Fruit fly (Drosophila melanogaster) whole organism, pupa: ENCODE results near the gene mge.

Source experiments
- CG10348 ChIP-seq: fragments of 200-800 bp; sonication (Bioruptor generic); IDR thresholded peaks from 2 replicates; pipeline ENCODE4 v1.3.6; 2022; ENCODE audit warnings: missing biosample characterization, missing genetic modification characterization
- CG12605 ChIP-seq: fragments of 200-800 bp; sonication (Bioruptor generic); IDR thresholded peaks from 2 replicates; pipeline ENCODE4 v1.3.6; 2022; ENCODE audit warnings: missing biosample characterization, missing genetic modification characterization
- CG13204 ChIP-seq: fragments of 200-800 bp; sonication (Bioruptor generic); optimal IDR thresholded peaks from 2 replicates; lab custom pipeline; 2018; ENCODE audit warnings: missing biosample characterization, mild to moderate bottlenecking, missing genetic modification characterization, moderate library complexity
- CG14655 ChIP-seq: fragments of 200-800 bp; sonication (Bioruptor generic); optimal IDR thresholded peaks from 3 replicates; lab custom pipeline; 2017; ENCODE audit warnings: mild to moderate bottlenecking, missing biosample characterization, missing genetic modification reagents, missing genetic modification characterization
- CG15710 ChIP-seq: fragments of 200-800 bp; sonication (Bioruptor generic); optimal IDR thresholded peaks from 2 replicates; lab custom pipeline; 2018; ENCODE audit warnings: missing biosample characterization, mild to moderate bottlenecking, missing genetic modification characterization, moderate library complexity
- CG17806 ChIP-seq: fragments of 200-800 bp; sonication (Bioruptor generic); optimal IDR thresholded peaks from 2 replicates; lab custom pipeline; 2018; ENCODE audit warnings: missing biosample characterization, mild to moderate bottlenecking, missing genetic modification characterization, moderate library complexity
- CG32121 ChIP-seq: fragments of 200-800 bp; sonication (Bioruptor generic); IDR thresholded peaks from 2 replicates; pipeline ENCODE4 v1.3.6; 2022; ENCODE audit warnings: missing biosample characterization, missing genetic modification characterization
- CG34367 ChIP-seq: fragments of 200-800 bp; sonication (Bioruptor generic); optimal IDR thresholded peaks from 2 replicates; lab custom pipeline; 2018; ENCODE audit warnings: missing biosample characterization, mild to moderate bottlenecking, missing genetic modification characterization
- CG4496 ChIP-seq: fragments of 200-800 bp; sonication (Bioruptor generic); IDR thresholded peaks from 3 replicates; pipeline ENCODE4 v1.3.6; 2022; ENCODE audit warnings: missing biosample characterization, missing genetic modification characterization
- CG8159 ChIP-seq: fragments of 200-800 bp; sonication (Bioruptor generic); optimal IDR thresholded peaks from 3 replicates; lab custom pipeline; 2018; ENCODE audit warnings: missing biosample characterization, mild to moderate bottlenecking, missing genetic modification characterization, moderate library complexity
- CG8301 ChIP-seq: fragments of 200-800 bp; sonication (Bioruptor generic); optimal IDR thresholded peaks from 2 replicates; lab custom pipeline; 2018; ENCODE audit warnings: missing biosample characterization, mild to moderate bottlenecking, missing genetic modification characterization
- CG9948 ChIP-seq: fragments of 200-800 bp; sonication (Bioruptor generic); optimal IDR thresholded peaks from 2 replicates; lab custom pipeline; 2018; ENCODE audit warnings: missing biosample characterization, mild to moderate bottlenecking, missing genetic modification characterization, moderate library complexity
- D1 ChIP-seq: fragments of 200-800 bp; sonication (Bioruptor generic); optimal IDR thresholded peaks from 2 replicates; lab custom pipeline; 2018; ENCODE audit warnings: missing biosample characterization, mild to moderate bottlenecking, missing genetic modification characterization, moderate library complexity
- EcR ChIP-seq: fragments of 200-800 bp; sonication (Bioruptor generic); optimal IDR thresholded peaks from 3 replicates; lab custom pipeline; 2019; ENCODE audit warnings: missing biosample characterization, missing genetic modification characterization, mild to moderate bottlenecking, moderate library complexity, missing genetic modification reagents
- Ets98B ChIP-seq: fragments of 200-800 bp; sonication (Bioruptor generic); IDR thresholded peaks from 2 replicates; pipeline ENCODE4 v1.3.6; 2022; ENCODE audit warnings: missing biosample characterization, missing genetic modification characterization
- Pif1A ChIP-seq: fragments of 200-800 bp; sonication (Bioruptor generic); optimal IDR thresholded peaks from 3 replicates; lab custom pipeline; 2016; ENCODE audit warnings: missing biosample characterization, missing genetic modification characterization
- Pif1B ChIP-seq: fragments of 200-800 bp; sonication (Bioruptor generic); optimal IDR thresholded peaks from 3 replicates; lab custom pipeline; 2016; ENCODE audit warnings: missing biosample characterization, missing genetic modification characterization
- Snoo ChIP-seq: fragments of 200-800 bp; sonication (Bioruptor generic); optimal IDR thresholded peaks from 3 replicates; lab custom pipeline; 2017; ENCODE audit warnings: missing biosample characterization, mild to moderate bottlenecking, missing genetic modification characterization, inconsistent platforms
- fd96Ca ChIP-seq: fragments of 200-800 bp; sonication (Bioruptor generic); IDR thresholded peaks from 3 replicates; pipeline ENCODE4 v1.3.6; 2022; ENCODE audit warnings: missing biosample characterization, missing genetic modification characterization
- gl ChIP-seq: fragments of 200-800 bp; sonication (Bioruptor generic); optimal IDR thresholded peaks from 2 replicates; lab custom pipeline; 2018; ENCODE audit warnings: missing biosample characterization, mild to moderate bottlenecking, missing genetic modification characterization
- rn ChIP-seq: fragments of 200-800 bp; sonication (Bioruptor generic); IDR thresholded peaks from 2 replicates; pipeline ENCODE4 v1.3.6; 2022; ENCODE audit warnings: missing biosample characterization, missing genetic modification characterization

The mge gene

DNA sequence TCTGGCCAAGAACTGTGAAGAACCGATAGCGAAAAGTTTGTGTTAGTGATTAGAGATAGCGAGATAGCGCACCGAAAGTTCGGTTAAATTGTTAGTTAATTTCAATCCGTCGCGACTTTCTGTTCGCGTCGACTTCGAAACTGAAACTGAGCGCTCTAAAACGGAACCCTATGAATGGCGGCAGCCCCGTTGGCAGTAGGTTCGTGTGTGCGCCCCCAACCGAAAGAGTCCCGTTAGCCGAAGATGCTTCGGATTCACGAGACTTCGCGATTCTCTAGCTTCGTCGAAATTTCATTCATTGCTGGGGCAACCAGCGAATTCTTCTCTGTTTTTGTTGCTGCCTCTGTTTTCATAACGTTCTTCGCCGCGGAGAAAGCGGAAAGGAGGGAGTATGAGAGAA, 15.8 kb upstream of the mge start:
- TF ChIP-seq CG8301 (no peak), CG34367 (tag; lab: Kevin White, UChicago) (no peak), CG4496 (GFP tag; lab: Robert Waterston, UW) (no peak), Ets98B (GFP tag; lab: Robert Waterston, UW) (no peak; the same call in 1 of the 2 replicates), fd96Ca (no peak), CG10348 (GFP tag; lab: Robert Waterston, UW) (no peak), Pif1A (no peak), CG32121 (GFP tag; lab: Robert Waterston, UW) (no peak), CG13204 (GFP tag; lab: Kevin White, UChicago) (no peak), CG14655 (no peak), CG17806 (tag; lab: Kevin White, UChicago) (no peak), gl (no peak), CG9948 (tag; lab: Kevin White, UChicago) (no peak), CG12605 (GFP tag; lab: Robert Waterston, UW) (no peak)
- TF ChIP-seq, all 21 proteins: peak for 0

DNA sequence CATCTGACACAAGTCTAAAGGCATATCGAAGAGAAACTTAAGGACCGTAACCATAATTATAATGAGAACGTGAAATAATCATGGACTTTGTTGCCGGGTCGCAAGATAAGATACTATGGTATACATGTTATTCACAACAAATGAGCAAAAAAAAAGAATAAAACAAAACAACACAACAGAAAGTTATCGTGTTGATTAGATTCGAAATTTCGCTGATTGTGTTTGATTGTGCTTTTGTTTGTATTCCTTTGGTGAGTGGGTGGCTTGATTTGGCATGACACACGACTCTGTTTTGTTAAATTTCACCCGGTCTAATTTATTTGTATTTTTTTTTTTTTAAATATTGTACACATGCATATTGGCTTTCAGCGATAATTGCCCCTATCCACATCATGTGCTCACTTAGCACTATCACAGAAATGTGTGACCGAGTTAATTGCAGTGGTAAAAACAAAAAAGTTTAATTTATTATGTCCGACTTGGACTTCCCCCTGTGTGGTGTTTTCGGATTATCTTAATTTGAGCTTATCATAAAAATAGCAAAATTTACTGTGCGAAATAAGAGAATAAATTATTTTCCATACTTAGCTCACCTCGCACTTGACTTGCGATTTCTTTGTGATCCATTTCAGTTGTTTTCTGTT, 14.0 kb upstream of the mge start:
- no peak for TF ChIP-seq Ets98B (GFP tag; lab: Robert Waterston, UW)
- TF ChIP-seq CG10348 (GFP tag; lab: Robert Waterston, UW), result no peak
- TF ChIP-seq Pif1A, result no peak
- no peak for TF ChIP-seq EcR (GFP tag; lab: Kevin White, UChicago)
- no peak for TF ChIP-seq CG17806 (tag; lab: Kevin White, UChicago)
- no peak for TF ChIP-seq CG4496 (GFP tag; lab: Robert Waterston, UW)
- TF ChIP-seq CG8159, result no peak

dm6 chr3L:3912134-3912533, 2.4 kb upstream of the mge start:
- no peak for TF ChIP-seq Pif1A
- TF ChIP-seq CG12605 (GFP tag; lab: Robert Waterston, UW), result no peak

DNA sequence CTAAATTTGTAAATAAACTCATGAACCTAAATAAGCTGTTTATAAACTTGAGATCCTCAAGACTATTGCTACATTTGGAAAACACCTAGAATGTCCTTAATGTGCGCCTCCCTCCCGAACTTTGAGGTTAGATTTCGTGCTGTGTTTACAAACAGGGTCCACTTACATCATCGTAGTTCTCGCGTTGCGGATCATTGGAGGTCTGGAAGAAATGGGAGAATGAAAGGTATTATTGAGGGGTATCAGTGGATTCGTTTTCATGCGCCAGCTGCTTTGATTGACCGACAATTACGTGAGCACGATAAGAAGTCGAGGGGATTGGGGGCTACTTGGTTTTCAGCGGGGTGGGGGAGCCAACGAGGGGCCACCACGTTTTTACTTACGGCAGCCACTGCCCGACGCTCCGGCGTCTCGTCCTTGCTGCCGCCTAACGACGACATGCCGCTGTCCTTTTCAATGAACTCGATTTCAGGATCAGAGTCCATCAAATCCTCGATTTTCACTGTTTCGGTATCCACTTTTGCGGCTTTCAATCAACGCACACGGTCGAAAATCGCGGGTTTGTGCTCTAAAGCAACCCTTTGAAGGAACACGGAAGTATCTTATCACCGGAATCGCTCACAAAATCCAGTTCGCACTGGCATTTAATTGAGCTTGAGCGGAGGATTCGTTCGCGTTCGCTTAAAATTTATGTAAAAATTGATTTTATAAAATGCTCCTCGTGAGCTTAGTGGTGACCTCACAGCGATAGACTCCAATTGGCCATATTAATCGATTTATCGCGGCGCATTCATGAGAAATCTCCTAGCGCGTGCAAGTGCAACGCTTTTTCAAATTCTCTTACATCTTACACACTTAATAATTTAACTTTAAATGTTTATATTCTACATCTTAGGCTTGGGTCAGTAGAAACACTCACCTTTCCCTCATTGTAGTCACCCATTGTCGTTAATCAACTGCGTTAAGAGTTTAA, 607 bp downstream of the mge start:
- TF ChIP-seq Pif1A (no peak), EcR (GFP tag; lab: Kevin White, UChicago) (peak; percentile 87)

DNA sequence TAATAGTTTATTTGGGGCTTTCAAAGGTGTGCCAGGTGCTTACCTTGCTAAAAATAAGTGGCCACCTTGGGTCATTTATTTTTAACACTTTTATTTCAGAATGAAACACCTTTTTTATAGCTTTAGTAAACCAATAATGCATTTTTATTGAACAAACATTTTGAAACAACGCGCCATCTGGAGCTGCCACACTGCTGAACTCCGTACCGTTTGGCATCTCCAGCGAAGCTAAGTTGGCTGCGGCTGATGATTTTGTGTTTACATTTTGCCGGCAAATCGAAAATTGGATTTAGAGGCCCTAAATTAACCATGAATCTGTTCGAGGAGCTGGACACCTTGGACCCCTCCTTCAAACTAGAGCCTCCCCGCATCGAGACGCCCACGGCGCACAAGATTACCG, 4.6 kb downstream of the mge start, which contains the start of gene ida:
Gene ida (plus strand): TSS at position 234 of the 400 bp plus-strand sequence.
- TF ChIP-seq CG8159 (no peak), CG34367 (tag; lab: Kevin White, UChicago) (no peak), CG4496 (GFP tag; lab: Robert Waterston, UW) (peak; percentile 50; the same call in 1 of the 3 replicates)

dm6 chr3L:3903301-3903700, 6.4 kb downstream of the mge start, which contains the start of gene Sc2:
Gene Sc2 (plus strand): TSS chr3L:3903492.
- no peak for TF ChIP-seq CG12605 (GFP tag; lab: Robert Waterston, UW)
- no peak for TF ChIP-seq CG15710
- no peak for TF ChIP-seq CG8159
- TF ChIP-seq CG34367 (tag; lab: Kevin White, UChicago), result no peak
- TF ChIP-seq Pif1B (GFP tag; lab: Kevin White, UChicago), result no peak
- no peak for TF ChIP-seq CG14655
- no peak for TF ChIP-seq fd96Ca
- no peak for TF ChIP-seq CG17806 (tag; lab: Kevin White, UChicago)
- TF ChIP-seq CG9948 (tag; lab: Kevin White, UChicago), result no peak
- TF ChIP-seq CG13204 (GFP tag; lab: Kevin White, UChicago), result no peak
- no peak for TF ChIP-seq D1
- no peak for TF ChIP-seq EcR (GFP tag; lab: Kevin White, UChicago)
- no peak for TF ChIP-seq rn (GFP tag; lab: Robert Waterston, UW)
- no peak for TF ChIP-seq CG32121 (GFP tag; lab: Robert Waterston, UW)
- no peak for TF ChIP-seq Pif1A
- TF ChIP-seq CG10348 (GFP tag; lab: Robert Waterston, UW), result no peak
- no peak for TF ChIP-seq Snoo (tag; lab: Kevin White, UChicago)
- no peak for TF ChIP-seq CG8301
- TF ChIP-seq Ets98B (GFP tag; lab: Robert Waterston, UW), result no peak
